Worm (Caenorhabditis elegans) whole organism, L2 larva: ENCODE data around the gene cept-1.
A peak's percentile ranks its signal among the peaks of the same experiment; 100 is the strongest.

Source experiments
- C34F6.9 ChIP-seq: fragments of 150-350 bp; optimal IDR thresholded peaks from 2 replicates; lab custom pipeline; 2014; ENCODE audit warnings: missing biosample characterization, missing genetic modification characterization
- F13H6.1 ChIP-seq: sonication (generic microtip); optimal IDR thresholded peaks from 2 replicates; lab custom pipeline; 2016; ENCODE audit warnings: missing genetic modification characterization, missing compliant biosample characterization
- R02D3.7 ChIP-seq: fragments of 150-350 bp; optimal IDR thresholded peaks from 2 replicates; lab custom pipeline; 2014; ENCODE audit warnings: missing biosample characterization, missing genetic modification characterization
- Y55F3AM.14 ChIP-seq: fragments of 200-800 bp; sonication (Bioruptor generic); optimal IDR thresholded peaks from 2 replicates; lab custom pipeline; 2018; ENCODE audit warnings: mild to moderate bottlenecking, missing genetic modification characterization, missing compliant biosample characterization
- ZK546.5 ChIP-seq: sonication (generic microtip); optimal IDR thresholded peaks from 2 replicates; lab custom pipeline; 2017; ENCODE audit warnings: missing biosample characterization, missing genetic modification characterization
- alr-1 ChIP-seq: fragments of 150-350 bp; optimal IDR thresholded peaks from 2 replicates; lab custom pipeline; 2014; ENCODE audit warnings: missing biosample characterization, missing genetic modification characterization
- aly-2 ChIP-seq: fragments of 150-350 bp; optimal IDR thresholded peaks from 2 replicates; lab custom pipeline; 2014; ENCODE audit warnings: missing biosample characterization, missing genetic modification characterization
- ama-1 ChIP-seq: fragments of 150-350 bp; optimal IDR thresholded peaks from 2 replicates; lab custom pipeline; 2018; ENCODE audit warnings: inconsistent platforms
- blmp-1 ChIP-seq: sonication (generic microtip); optimal IDR thresholded peaks from 2 replicates; lab custom pipeline; 2017; ENCODE audit warnings: missing genetic modification characterization, mild to moderate bottlenecking, missing compliant biosample characterization, antibody characterized with exemption, moderate library complexity; ENCODE audit not compliant: insufficient read depth
- ceh-16 ChIP-seq: fragments of 150-350 bp; optimal IDR thresholded peaks from 2 replicates; lab custom pipeline; 2014; ENCODE audit warnings: missing biosample characterization, missing genetic modification characterization
- ceh-82 ChIP-seq: fragments of 150-350 bp; optimal IDR thresholded peaks from 2 replicates; lab custom pipeline; 2014; ENCODE audit warnings: missing biosample characterization, missing genetic modification characterization
- crh-2 ChIP-seq: sonication (generic microtip); optimal IDR thresholded peaks from 2 replicates; lab custom pipeline; 2017; ENCODE audit warnings: missing biosample characterization, missing genetic modification characterization
- dmd-4 ChIP-seq: sonication (generic microtip); optimal IDR thresholded peaks from 2 replicates; lab custom pipeline; 2017; ENCODE audit warnings: missing biosample characterization, missing genetic modification characterization
- egl-27 ChIP-seq: sonication (generic microtip); optimal IDR thresholded peaks from 3 replicates; lab custom pipeline; 2017; ENCODE audit warnings: missing biosample characterization, missing genetic modification reagents, missing genetic modification characterization
- elt-1 ChIP-seq: fragments of 150-350 bp; optimal IDR thresholded peaks from 2 replicates; lab custom pipeline; 2014; ENCODE audit warnings: missing biosample characterization, missing genetic modification characterization
- elt-3 ChIP-seq: sonication (generic microtip); optimal IDR thresholded peaks from 2 replicates; lab custom pipeline; 2017; ENCODE audit warnings: missing biosample characterization, missing genetic modification characterization
- fos-1 ChIP-seq: fragments of 150-350 bp; optimal IDR thresholded peaks from 2 replicates; lab custom pipeline; 2014; ENCODE audit warnings: missing biosample characterization, missing genetic modification characterization
- gmeb-1 ChIP-seq: fragments of 150-350 bp; optimal IDR thresholded peaks from 2 replicates; lab custom pipeline; 2014; ENCODE audit warnings: missing biosample characterization, missing genetic modification characterization
- lin-11 ChIP-seq: fragments of 150-350 bp; sonication (generic microtip); optimal IDR thresholded peaks from 2 replicates; lab custom pipeline; 2014; ENCODE audit warnings: missing biosample characterization, missing genetic modification characterization, inconsistent platforms, mixed read lengths
- lin-13 ChIP-seq: fragments of 150-350 bp; optimal IDR thresholded peaks from 2 replicates; lab custom pipeline; 2014; ENCODE audit warnings: missing biosample characterization, missing genetic modification reagents, missing genetic modification characterization
- lin-39 ChIP-seq: fragments of 150-350 bp; optimal IDR thresholded peaks from 2 replicates; lab custom pipeline; 2014; ENCODE audit warnings: missing biosample characterization, missing genetic modification reagents, missing genetic modification characterization
- lsy-2 ChIP-seq, 2 experiments: fragments of 150-350 bp in 1 of 2; sonication (generic microtip) in 1 of 2; optimal IDR thresholded peaks; 2 replicates each; lab custom pipeline; 2014 to 2017; ENCODE audit warnings: missing biosample characterization in 2 of 2, missing genetic modification characterization in 2 of 2
- mab-5 ChIP-seq: fragments of 150-350 bp; optimal IDR thresholded peaks from 2 replicates; lab custom pipeline; 2014; ENCODE audit warnings: missing biosample characterization, missing genetic modification characterization
- mbf-1 ChIP-seq: sonication (generic microtip); optimal IDR thresholded peaks from 2 replicates; lab custom pipeline; 2017; ENCODE audit warnings: missing biosample characterization, missing genetic modification characterization
- mdl-1 ChIP-seq, 2 experiments: fragments of 150-350 bp in 1 of 2; sonication (generic microtip) in 1 of 2; optimal IDR thresholded peaks; 2 replicates each; lab custom pipeline; 2017; ENCODE audit warnings: missing biosample characterization in 2 of 2, missing genetic modification characterization in 2 of 2
- nhr-10 ChIP-seq: sonication (generic microtip); optimal IDR thresholded peaks from 2 replicates; lab custom pipeline; 2017; ENCODE audit warnings: missing biosample characterization, missing genetic modification characterization
- nhr-11 ChIP-seq: fragments of 150-350 bp; optimal IDR thresholded peaks from 2 replicates; lab custom pipeline; 2014; ENCODE audit warnings: missing biosample characterization, missing genetic modification characterization
- nhr-12 ChIP-seq: fragments of 150-350 bp; optimal IDR thresholded peaks from 2 replicates; lab custom pipeline; 2014; ENCODE audit warnings: missing biosample characterization, missing genetic modification characterization
- nhr-129 ChIP-seq: fragments of 150-350 bp; optimal IDR thresholded peaks from 2 replicates; lab custom pipeline; 2014; ENCODE audit warnings: missing biosample characterization, missing genetic modification characterization
- nhr-21 ChIP-seq: fragments of 150-350 bp; optimal IDR thresholded peaks from 2 replicates; lab custom pipeline; 2014; ENCODE audit warnings: missing biosample characterization, missing genetic modification characterization
- nhr-23 ChIP-seq: fragments of 150-350 bp; optimal IDR thresholded peaks from 2 replicates; lab custom pipeline; 2014; ENCODE audit warnings: missing biosample characterization, missing genetic modification reagents, missing genetic modification characterization
- nhr-237 ChIP-seq: fragments of 150-350 bp; optimal IDR thresholded peaks from 2 replicates; lab custom pipeline; 2014; ENCODE audit warnings: missing biosample characterization, missing genetic modification characterization
- nhr-25 ChIP-seq: fragments of 150-350 bp; sonication (generic microtip); optimal IDR thresholded peaks from 3 replicates; lab custom pipeline; 2014; ENCODE audit warnings: missing biosample characterization, missing genetic modification characterization
- nhr-6 ChIP-seq: fragments of 150-350 bp; optimal IDR thresholded peaks from 2 replicates; lab custom pipeline; 2014; ENCODE audit warnings: missing biosample characterization, missing genetic modification characterization
- nhr-77 ChIP-seq: fragments of 150-350 bp; optimal IDR thresholded peaks from 2 replicates; lab custom pipeline; 2014; ENCODE audit warnings: missing biosample characterization, missing genetic modification characterization
- peb-1 ChIP-seq: fragments of 150-350 bp; optimal IDR thresholded peaks from 2 replicates; lab custom pipeline; 2014; ENCODE audit warnings: missing biosample characterization, missing genetic modification characterization
- sem-4 ChIP-seq: fragments of 150-350 bp; optimal IDR thresholded peaks from 2 replicates; lab custom pipeline; 2014; ENCODE audit warnings: missing biosample characterization, missing genetic modification reagents, missing genetic modification characterization
- skn-1 ChIP-seq: sonication (generic microtip); optimal IDR thresholded peaks from 2 replicates; lab custom pipeline; 2017; ENCODE audit warnings: missing biosample characterization, missing genetic modification characterization
- sma-3 ChIP-seq: sonication (generic microtip); optimal IDR thresholded peaks from 2 replicates; lab custom pipeline; 2016; ENCODE audit warnings: missing genetic modification reagents, missing genetic modification characterization, missing compliant biosample characterization
- sma-9 ChIP-seq, 2 experiments: fragments of 150-350 bp in 1 of 2; sonication (generic microtip) in 1 of 2; optimal IDR thresholded peaks; 2 replicates each; lab custom pipeline; 2014 to 2016; ENCODE audit warnings: missing genetic modification characterization in 2 of 2, mild to moderate bottlenecking in 1 of 2, missing biosample characterization in 1 of 2, missing compliant biosample characterization in 1 of 2, missing genetic modification reagents in 1 of 2, moderate library complexity in 1 of 2
- snpc-4 ChIP-seq: fragments of 150-350 bp; optimal IDR thresholded peaks from 2 replicates; lab custom pipeline; 2014; ENCODE audit warnings: missing biosample characterization, missing genetic modification characterization
- unc-39 ChIP-seq: fragments of 150-350 bp; optimal IDR thresholded peaks from 2 replicates; lab custom pipeline; 2014; ENCODE audit warnings: missing biosample characterization, missing genetic modification characterization
- unc-55 ChIP-seq: fragments of 150-350 bp; sonication (generic microtip); optimal IDR thresholded peaks from 3 replicates; lab custom pipeline; 2014; ENCODE audit warnings: missing biosample characterization, missing genetic modification reagents, missing genetic modification characterization
- unc-62 ChIP-seq: fragments of 150-350 bp; optimal IDR thresholded peaks from 2 replicates; lab custom pipeline; 2014; ENCODE audit warnings: missing biosample characterization, missing genetic modification reagents, missing genetic modification characterization
- zag-1 ChIP-seq: fragments of 150-350 bp; optimal IDR thresholded peaks from 2 replicates; lab custom pipeline; 2014; ENCODE audit warnings: missing biosample characterization, missing genetic modification characterization
- ztf-1 ChIP-seq: fragments of 200-800 bp; sonication (Bioruptor generic); conservative IDR thresholded peaks from 2 replicates; pipeline ENCODE4 v1.3.6; 2022; ENCODE audit warnings: missing genetic modification characterization, missing compliant biosample characterization
- ztf-11 ChIP-seq: sonication (generic microtip); optimal IDR thresholded peaks from 2 replicates; lab custom pipeline; 2017; ENCODE audit warnings: missing biosample characterization, missing genetic modification characterization
- ztf-4 ChIP-seq: fragments of 150-350 bp; optimal IDR thresholded peaks from 2 replicates; lab custom pipeline; 2014; ENCODE audit warnings: missing biosample characterization, missing genetic modification characterization

Gene cept-1

DNA sequence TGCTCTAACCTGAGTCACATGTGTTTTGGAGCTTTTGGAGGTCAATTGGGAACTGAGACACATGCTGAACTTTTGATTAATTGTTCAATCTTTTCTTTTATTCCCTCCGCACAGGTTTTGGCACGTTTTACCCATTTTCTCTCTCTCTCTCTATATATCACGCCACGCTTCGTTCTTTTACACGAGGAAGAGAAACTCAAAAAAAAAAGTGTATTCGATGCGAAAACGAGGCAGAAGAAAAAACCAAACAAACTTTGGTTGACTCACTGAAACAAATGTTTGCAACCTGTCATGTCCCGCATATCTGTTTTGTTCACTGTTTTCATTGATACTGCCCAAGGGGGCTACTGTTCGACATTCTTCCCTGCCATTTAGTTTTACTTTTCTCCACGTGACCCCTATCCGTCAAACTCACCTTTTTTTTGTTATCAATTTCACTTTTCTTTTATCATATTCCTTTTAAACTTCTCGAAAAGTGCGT is 543 bp upstream of the cept-1 start:
- TF ChIP-seq nhr-237 (tag; lab: Kevin White, UChicago), result no peak
- TF ChIP-seq ceh-82 (tag; lab: Kevin White, UChicago), result no peak
- no peak for TF ChIP-seq nhr-21 (tag; lab: Kevin White, UChicago)
- no peak for TF ChIP-seq alr-1
- TF ChIP-seq snpc-4 (tag; lab: Kevin White, UChicago), result no peak
- no peak for TF ChIP-seq lin-13
- TF ChIP-seq skn-1 (tag; lab: Kevin White, UChicago), result no peak
- TF ChIP-seq C34F6.9 (tag; lab: Kevin White, UChicago), result peak; percentile 27
- TF ChIP-seq unc-62 (GFP tag; lab: Kevin White, UChicago), result no peak
- no peak for TF ChIP-seq Y55F3AM.14 (GFP tag; lab: Kevin White, UChicago)
- no peak for TF ChIP-seq elt-3
- TF ChIP-seq sma-9 (GFP tag; optimal IDR thresholded peaks at IDR 0.05; lab: Kevin White, UChicago), result peak; percentile 67
- TF ChIP-seq sma-9 (tag; optimal IDR thresholded peaks at IDR 0.05; lab: Kevin White, UChicago), result no peak
- no peak for TF ChIP-seq mab-5 (tag; lab: Kevin White, UChicago)
- TF ChIP-seq nhr-10 (tag; lab: Kevin White, UChicago), result no peak
- TF ChIP-seq nhr-12, result no peak
- TF ChIP-seq ceh-16 (tag; lab: Kevin White, UChicago), result no peak
- TF ChIP-seq sem-4 (tag; lab: Kevin White, UChicago), result no peak
- no peak for TF ChIP-seq ama-1
- peak; percentile 49 for TF ChIP-seq nhr-129 (tag; lab: Kevin White, UChicago)
- TF ChIP-seq nhr-23, result no peak
- TF ChIP-seq blmp-1 (tag; lab: Kevin White, UChicago), result peak; percentile 80
- peak; percentile 52 for TF ChIP-seq sma-3 (GFP tag; lab: Kevin White, UChicago)
- no peak for TF ChIP-seq lin-39 (tag; lab: Kevin White, UChicago)
- TF ChIP-seq nhr-77 (tag; lab: Kevin White, UChicago), result no peak
- no peak for TF ChIP-seq peb-1 (tag; lab: Kevin White, UChicago)
- no peak for TF ChIP-seq ZK546.5
- TF ChIP-seq F13H6.1, result no peak
- no peak for TF ChIP-seq ztf-1 (GFP tag; lab: Robert Waterston, UW)
- TF ChIP-seq egl-27 (tag; lab: Kevin White, UChicago), result no peak
- TF ChIP-seq dmd-4 (tag; lab: Kevin White, UChicago), result no peak
- no peak for TF ChIP-seq mbf-1 (tag; lab: Kevin White, UChicago)
- TF ChIP-seq nhr-11 (tag; lab: Kevin White, UChicago), result no peak
- no peak for TF ChIP-seq crh-2 (tag; lab: Kevin White, UChicago)
- TF ChIP-seq nhr-25 (tag; lab: Kevin White, UChicago), result peak; percentile 57
- TF ChIP-seq unc-39 (tag; lab: Kevin White, UChicago), result no peak
- no peak for TF ChIP-seq zag-1 (tag; lab: Kevin White, UChicago)
- TF ChIP-seq aly-2 (tag; lab: Kevin White, UChicago), result no peak
- no peak for TF ChIP-seq unc-55 (GFP tag; lab: Kevin White, UChicago)
- TF ChIP-seq ztf-11 (tag; lab: Kevin White, UChicago), result no peak
- no peak for TF ChIP-seq R02D3.7 (tag; lab: Kevin White, UChicago)
- TF ChIP-seq mdl-1 (tag; optimal IDR thresholded peaks at IDR 0.05; lab: Kevin White, UChicago), result peak in 1 of 2 experiments; percentile 40
- TF ChIP-seq nhr-6, result no peak
- TF ChIP-seq elt-1 (tag; lab: Kevin White, UChicago), result no peak
- TF ChIP-seq fos-1 (tag; lab: Kevin White, UChicago), result peak; percentile 3
- no peak for TF ChIP-seq lsy-2 (tag; optimal IDR thresholded peaks at IDR 0.05; lab: Kevin White, UChicago)
- TF ChIP-seq gmeb-1 (tag; lab: Kevin White, UChicago), result no peak
- no peak for TF ChIP-seq ztf-4 (tag; lab: Kevin White, UChicago)
- no peak for TF ChIP-seq lin-11 (tag; lab: Kevin White, UChicago)
